Fruit fly (Drosophila melanogaster) whole organism, embryonic: ENCODE data around the gene CG14695.

Experiments
- B-H1 ChIP-seq: fragments of 200-800 bp; sonication (Bioruptor generic); IDR thresholded peaks from 3 replicates; pipeline ENCODE4 v1.3.6; 2022; ENCODE audit warnings: missing biosample characterization, missing genetic modification characterization
- CG10321 ChIP-seq: fragments of 200-800 bp; sonication (Bioruptor generic); IDR thresholded peaks from 2 replicates; pipeline ENCODE4 v1.3.6; 2022; ENCODE audit warnings: missing biosample characterization, missing genetic modification characterization
- CG11695 ChIP-seq: fragments of 200-800 bp; sonication (Bioruptor generic); IDR thresholded peaks from 3 replicates; pipeline ENCODE4 v1.3.6; 2022; ENCODE audit warnings: missing biosample characterization, missing genetic modification characterization
- CG11696 ChIP-seq: fragments of 200-800 bp; sonication (Bioruptor generic); IDR thresholded peaks from 2 replicates; pipeline ENCODE4 v1.3.6; 2022; ENCODE audit warnings: missing biosample characterization, missing genetic modification characterization
- CG12155 ChIP-seq: fragments of 200-800 bp; sonication (Bioruptor generic); optimal IDR thresholded peaks from 3 replicates; lab custom pipeline; 2016; ENCODE audit warnings: missing biosample characterization, missing genetic modification characterization
- CG12659 ChIP-seq: fragments of 200-800 bp; sonication (Bioruptor generic); optimal IDR thresholded peaks from 3 replicates; lab custom pipeline; 2017; ENCODE audit warnings: mild to moderate bottlenecking, missing biosample characterization, missing genetic modification reagents, missing genetic modification characterization
- CG12744 ChIP-seq: fragments of 200-800 bp; sonication (Bioruptor generic); optimal IDR thresholded peaks from 2 replicates; lab custom pipeline; 2016; ENCODE audit warnings: missing biosample characterization, missing genetic modification characterization
- CG30020 ChIP-seq: fragments of 200-800 bp; optimal IDR thresholded peaks from 2 replicates; lab custom pipeline; 2019; ENCODE audit warnings: missing biosample characterization, mild to moderate bottlenecking, missing genetic modification characterization, moderate library complexity
- CG33557 ChIP-seq: fragments of 200-800 bp; sonication (Bioruptor generic); optimal IDR thresholded peaks from 2 replicates; lab custom pipeline; 2019; ENCODE audit warnings: missing biosample characterization, mild to moderate bottlenecking, missing genetic modification characterization, moderate library complexity
- CG3847 ChIP-seq: fragments of 200-800 bp; sonication (Bioruptor generic); IDR thresholded peaks from 2 replicates; pipeline ENCODE4 v1.3.6; 2022; ENCODE audit warnings: missing biosample characterization, missing genetic modification characterization
- CG4617 ChIP-seq: fragments of 200-800 bp; sonication (Bioruptor generic); optimal IDR thresholded peaks from 3 replicates; lab custom pipeline; 2016; ENCODE audit warnings: missing biosample characterization, missing genetic modification characterization, borderline replicate concordance
- CG6689 ChIP-seq: fragments of 200-800 bp; sonication (Bioruptor generic); IDR thresholded peaks from 2 replicates; pipeline ENCODE4 v1.3.6; 2022; ENCODE audit warnings: missing biosample characterization, missing genetic modification characterization
- CG7372 ChIP-seq: fragments of 200-800 bp; sonication (Bioruptor generic); IDR thresholded peaks from 2 replicates; pipeline ENCODE4 v1.3.6; 2022; ENCODE audit warnings: missing biosample characterization, missing genetic modification characterization
- CG7786 ChIP-seq: fragments of 200-800 bp; sonication (Bioruptor generic); optimal IDR thresholded peaks from 2 replicates; lab custom pipeline; 2016; ENCODE audit warnings: missing biosample characterization, missing genetic modification characterization
- CG9437 ChIP-seq: fragments of 200-800 bp; sonication (Bioruptor generic); optimal IDR thresholded peaks from 2 replicates; lab custom pipeline; 2018; ENCODE audit warnings: missing biosample characterization, mild to moderate bottlenecking, missing genetic modification characterization
- CG9609 ChIP-seq: fragments of 200-800 bp; sonication (Bioruptor generic); optimal IDR thresholded peaks from 3 replicates; lab custom pipeline; 2016; ENCODE audit warnings: missing biosample characterization, missing genetic modification characterization
- CG9876 ChIP-seq: fragments of 200-800 bp; sonication (Bioruptor generic); optimal IDR thresholded peaks from 2 replicates; lab custom pipeline; 2016; ENCODE audit warnings: missing biosample characterization, missing genetic modification characterization
- HmgZ ChIP-seq: fragments of 200-800 bp; sonication (Bioruptor generic); optimal IDR thresholded peaks from 2 replicates; lab custom pipeline; 2018; ENCODE audit warnings: missing biosample characterization, mild to moderate bottlenecking, missing genetic modification characterization
- Hmr ChIP-seq: fragments of 200-800 bp; sonication (Bioruptor generic); optimal IDR thresholded peaks from 3 replicates; lab custom pipeline; 2017; ENCODE audit warnings: mild to moderate bottlenecking, missing biosample characterization, missing genetic modification reagents, missing genetic modification characterization
- Hr51 ChIP-seq, 2 experiments: fragments of 200-800 bp; sonication (Bioruptor generic); optimal IDR thresholded peaks; 2 replicates in 1 of 2; 3 replicates in 1 of 2; lab custom pipeline; 2016 to 2018; ENCODE audit warnings: missing biosample characterization in 2 of 2, missing genetic modification characterization in 2 of 2, mild to moderate bottlenecking in 1 of 2, moderate library complexity in 1 of 2
- Lim3 ChIP-seq: fragments of 200-800 bp; sonication (Bioruptor generic); IDR thresholded peaks from 2 replicates; pipeline ENCODE4 v1.3.6; 2022; ENCODE audit warnings: missing biosample characterization, missing genetic modification characterization
- Lpt ChIP-seq: fragments of >200 bp; optimal IDR thresholded peaks from 2 replicates; lab custom pipeline; 2018; ENCODE audit warnings: missing biosample characterization, missing genetic modification characterization
- MTF-1 ChIP-seq: fragments of 200-800 bp; sonication (Bioruptor generic); optimal IDR thresholded peaks from 2 replicates; lab custom pipeline; 2018; ENCODE audit warnings: missing biosample characterization, mild to moderate bottlenecking, missing genetic modification characterization, borderline replicate concordance
- Med ChIP-seq: fragments of 200-800 bp; sonication (Bioruptor generic); peaks from one replicate; lab custom pipeline; 2016; ENCODE audit warnings: missing biosample characterization, missing genetic modification characterization, mild to moderate bottlenecking, inconsistent platforms, moderate library complexity
- Mes4 ChIP-seq: fragments of 200-800 bp; sonication (Bioruptor generic); optimal IDR thresholded peaks from 2 replicates; lab custom pipeline; 2016; ENCODE audit warnings: missing biosample characterization, missing genetic modification characterization
- Nf-YC ChIP-seq: fragments of 200-800 bp; optimal IDR thresholded peaks from 3 replicates; lab custom pipeline; 2019; ENCODE audit warnings: missing biosample characterization, mild to moderate bottlenecking, missing genetic modification characterization, moderate library complexity
- Scr ChIP-seq: fragments of 200-800 bp; sonication (Bioruptor generic); IDR thresholded peaks from 2 replicates; pipeline ENCODE4 v1.3.6; 2022; ENCODE audit warnings: missing biosample characterization, missing genetic modification characterization; ENCODE audit not compliant: partially characterized antibody
- Sox102F ChIP-seq: fragments of 200-800 bp; sonication (Bioruptor generic); optimal IDR thresholded peaks from 2 replicates; lab custom pipeline; 2018; ENCODE audit warnings: missing biosample characterization, mild to moderate bottlenecking, missing genetic modification characterization, moderate library complexity
- Sry-δ ChIP-seq: fragments of 200-800 bp; sonication (Bioruptor generic); optimal IDR thresholded peaks from 2 replicates; lab custom pipeline; 2016; ENCODE audit warnings: missing biosample characterization, missing genetic modification characterization
- Stat92E ChIP-seq, 3 experiments: fragments of >200 bp in 2 of 3; fragments of 200-800 bp in 1 of 3; sonication (Bioruptor generic) in 1 of 3; optimal IDR thresholded peaks; 2 replicates each; lab custom pipeline; 2017 to 2019; ENCODE audit warnings: missing biosample characterization in 3 of 3, missing genetic modification characterization in 3 of 3, mild to moderate bottlenecking in 1 of 3, moderate library complexity in 1 of 3
- al ChIP-seq: fragments of 200-800 bp; sonication (Bioruptor generic); IDR thresholded peaks from 2 replicates; pipeline ENCODE4 v1.3.6; 2022; ENCODE audit warnings: missing biosample characterization, missing genetic modification characterization
- ase ChIP-seq: fragments of 200-800 bp; sonication (Bioruptor generic); IDR thresholded peaks from 3 replicates; pipeline ENCODE4 v1.3.6; 2022; ENCODE audit warnings: missing biosample characterization, missing genetic modification characterization
- az2 ChIP-seq: fragments of 200-800 bp; sonication (Bioruptor generic); optimal IDR thresholded peaks from 3 replicates; lab custom pipeline; 2016; ENCODE audit warnings: missing biosample characterization, missing genetic modification characterization
- dpn ChIP-seq, 2 experiments: fragments of 200-800 bp; sonication (Bioruptor generic); optimal IDR thresholded peaks; 3 replicates each; lab custom pipeline; 2016; ENCODE audit warnings: missing biosample characterization in 2 of 2, missing genetic modification characterization in 2 of 2
- ewg ChIP-seq: fragments of 200-800 bp; sonication (Bioruptor generic); optimal IDR thresholded peaks from 3 replicates; lab custom pipeline; 2017; ENCODE audit warnings: mild to moderate bottlenecking, missing biosample characterization, missing genetic modification reagents, missing genetic modification characterization
- fd102C ChIP-seq: fragments of 200-800 bp; sonication (Bioruptor generic); optimal IDR thresholded peaks from 2 replicates; lab custom pipeline; 2018; ENCODE audit warnings: missing biosample characterization, mild to moderate bottlenecking, missing genetic modification characterization, moderate library complexity
- gro ChIP-seq: fragments of 200-800 bp; sonication (Bioruptor generic); optimal IDR thresholded peaks from 2 replicates; lab custom pipeline; 2016; ENCODE audit warnings: missing biosample characterization, missing genetic modification characterization
- hb ChIP-seq: fragments of 200-800 bp; sonication (Bioruptor generic); IDR thresholded peaks from 3 replicates; pipeline ENCODE4 v1.3.6; 2022; ENCODE audit warnings: missing biosample characterization, missing genetic modification characterization; ENCODE audit not compliant: partially characterized antibody
- hth ChIP-seq: fragments of >200 bp; optimal IDR thresholded peaks from 2 replicates; lab custom pipeline; 2017; ENCODE audit warnings: inconsistent platforms
- jumu ChIP-seq: fragments of 200-800 bp; sonication (Bioruptor generic); optimal IDR thresholded peaks from 3 replicates; lab custom pipeline; 2016; ENCODE audit warnings: missing biosample characterization, missing genetic modification characterization
- lilli ChIP-seq: fragments of 200-800 bp; sonication (Bioruptor generic); optimal IDR thresholded peaks from 3 replicates; lab custom pipeline; 2016; ENCODE audit warnings: missing biosample characterization, missing genetic modification characterization
- lmd ChIP-seq: fragments of 200-800 bp; sonication (Bioruptor generic); IDR thresholded peaks from 2 replicates; pipeline ENCODE4 v1.3.6; 2022; ENCODE audit warnings: missing biosample characterization, missing genetic modification characterization
- nerfin-1 ChIP-seq: fragments of 200-800 bp; sonication (Bioruptor generic); optimal IDR thresholded peaks from 3 replicates; lab custom pipeline; 2019; ENCODE audit warnings: missing biosample characterization, mild to moderate bottlenecking, missing genetic modification characterization, moderate library complexity
- pita ChIP-seq: fragments of 200-800 bp; sonication (Bioruptor generic); optimal IDR thresholded peaks from 2 replicates; lab custom pipeline; 2017; ENCODE audit warnings: missing biosample characterization, mild to moderate bottlenecking, missing genetic modification characterization
- scrt ChIP-seq: fragments of 200-800 bp; sonication (Bioruptor generic); optimal IDR thresholded peaks from 2 replicates; lab custom pipeline; 2018; ENCODE audit warnings: missing biosample characterization, mild to moderate bottlenecking, missing genetic modification characterization, moderate library complexity
- sim ChIP-seq: fragments of 200-800 bp; sonication (Bioruptor generic); IDR thresholded peaks from 2 replicates; pipeline ENCODE4 v1.3.6; 2022; ENCODE audit warnings: missing biosample characterization, missing genetic modification characterization
- stwl ChIP-seq: fragments of 200-800 bp; sonication (Bioruptor generic); optimal IDR thresholded peaks from 3 replicates; lab custom pipeline; 2018; ENCODE audit warnings: missing biosample characterization, mild to moderate bottlenecking, missing genetic modification characterization, moderate library complexity
- tna ChIP-seq: fragments of 200-800 bp; sonication (Bioruptor generic); IDR thresholded peaks from 2 replicates; pipeline ENCODE4 v1.3.6; 2022; ENCODE audit warnings: missing biosample characterization, missing genetic modification characterization; ENCODE audit not compliant: partially characterized antibody
- z ChIP-seq: fragments of 200-800 bp; sonication (Bioruptor generic); IDR thresholded peaks from 3 replicates; pipeline ENCODE4 v1.3.6; 2022; ENCODE audit warnings: missing biosample characterization, missing genetic modification characterization
- zen2 ChIP-seq: fragments of 200-800 bp; sonication (Bioruptor generic); IDR thresholded peaks from 3 replicates; pipeline ENCODE4 v1.3.6; 2022; ENCODE audit warnings: missing biosample characterization, missing genetic modification characterization; ENCODE audit not compliant: partially characterized antibody

The CG14695 gene

dm6 chr3R:10849515-10849973 is 29.6 kb downstream of the CG14695 start, which contains the start of gene CG42394 (continued):
- peak; percentile 43 for TF ChIP-seq CG12744
- TF ChIP-seq sim = peak; percentile 90
- peak; percentile 91 for TF ChIP-seq MTF-1 (GFP tag; lab: Kevin White, UChicago)
- no peak for TF ChIP-seq Lpt (GFP tag; lab: Kevin White, UChicago)
- TF ChIP-seq lmd (GFP tag; lab: Robert Waterston, UW) = peak; percentile 93
- peak; percentile 35 for TF ChIP-seq jumu
- TF ChIP-seq CG7786 (GFP tag; lab: Kevin White, UChicago) = peak; percentile 29
- TF ChIP-seq az2 = peak; percentile 96
- TF ChIP-seq CG9609 (GFP tag; lab: Kevin White, UChicago) = peak; percentile 41
- TF ChIP-seq al = peak; percentile 91
- peak; percentile 92 for TF ChIP-seq nerfin-1 (tag; lab: Kevin White, UChicago)
- no peak for TF ChIP-seq hb (GFP tag; lab: Robert Waterston, UW)
- TF ChIP-seq Sry-δ (GFP tag; lab: Kevin White, UChicago) = peak; percentile 19
- TF ChIP-seq CG3847 (GFP tag; lab: Robert Waterston, UW) = peak; percentile 87
- peak; percentile 92 for TF ChIP-seq CG7372
- TF ChIP-seq Stat92E (GFP tag; optimal IDR thresholded peaks at IDR 0.05; lab: Kevin White, UChicago) = peak in 1 of 3 experiments; percentile 83
- peak; percentile 96 for TF ChIP-seq CG12659 (GFP tag; lab: Kevin White, UChicago)
- TF ChIP-seq stwl = peak; percentile 56
- TF ChIP-seq CG12155 (GFP tag; lab: Kevin White, UChicago) = peak; percentile 86
- TF ChIP-seq tna (GFP tag; lab: Robert Waterston, UW) = no peak
- TF ChIP-seq Nf-YC (tag; lab: Kevin White, UChicago) = peak; percentile 84
- TF ChIP-seq HmgZ (tag; lab: Kevin White, UChicago) = peak; percentile 89
- no peak for TF ChIP-seq zen2 (GFP tag; lab: Robert Waterston, UW)
- TF ChIP-seq B-H1 = peak; percentile 90
- no peak for TF ChIP-seq pita (GFP tag; lab: Kevin White, UChicago)
- peak; percentile 44; the same call in 1 of the 2 replicates for TF ChIP-seq Scr (GFP tag; lab: Robert Waterston, UW)
- no peak for TF ChIP-seq z
- TF ChIP-seq hth (lab: Kevin White, UChicago) = no peak
- TF ChIP-seq ewg (GFP tag; lab: Kevin White, UChicago) = peak; percentile 84
- peak; percentile 97 for TF ChIP-seq CG11695 (GFP tag; lab: Robert Waterston, UW)
- peak; percentile 91 for TF ChIP-seq ase (GFP tag; lab: Robert Waterston, UW)
- TF ChIP-seq CG33557 (GFP tag; lab: Kevin White, UChicago) = peak; percentile 89
- TF ChIP-seq dpn (GFP tag; optimal IDR thresholded peaks at IDR 0.05; lab: Kevin White, UChicago) = peak; percentile 66 to 92
- peak; percentile 61 for TF ChIP-seq Mes4 (GFP tag; lab: Kevin White, UChicago)
- TF ChIP-seq Hr51 (GFP tag; optimal IDR thresholded peaks at IDR 0.05; lab: Kevin White, UChicago) = peak; percentile 77 to 96
- peak; percentile 93 for TF ChIP-seq CG6689 (GFP tag; lab: Robert Waterston, UW)
- TF ChIP-seq Med (GFP tag; lab: Kevin White, UChicago) = peak; percentile 88
- TF ChIP-seq CG10321 (GFP tag; lab: Robert Waterston, UW) = peak; percentile 74
- no peak for TF ChIP-seq CG9876 (GFP tag; lab: Kevin White, UChicago)
- TF ChIP-seq fd102C (GFP tag; lab: Kevin White, UChicago) = peak; percentile 63
- peak; percentile 96 for TF ChIP-seq Hmr (GFP tag; lab: Kevin White, UChicago)
- peak; percentile 89 for TF ChIP-seq lilli
- TF ChIP-seq Lim3 (GFP tag; lab: Robert Waterston, UW) = peak; percentile 10; the same call in 1 of the 2 replicates
- no peak for TF ChIP-seq gro (GFP tag; lab: Kevin White, UChicago)
- TF ChIP-seq CG9437 (GFP tag; lab: Kevin White, UChicago) = peak; percentile 90
- TF ChIP-seq CG30020 = peak; percentile 76
- peak; percentile 94 for TF ChIP-seq Sox102F (GFP tag; lab: Kevin White, UChicago)
- TF ChIP-seq scrt (GFP tag; lab: Kevin White, UChicago) = peak; percentile 90
- peak; percentile 88 for TF ChIP-seq CG11696 (GFP tag; lab: Robert Waterston, UW)
- TF ChIP-seq CG4617 (GFP tag; lab: Kevin White, UChicago) = peak; percentile 67
